Worm (Caenorhabditis elegans) whole organism, late embryonic: Measurements from ENCODE around the gene sdz-1.
A peak's percentile ranks its signal among the peaks of the same experiment; 100 is the strongest.

Experiments
- C08G9.2 ChIP-seq: sonication (generic microtip); optimal IDR thresholded peaks from 2 replicates; lab custom pipeline; 2016; ENCODE audit warnings: mild to moderate bottlenecking, missing genetic modification characterization, moderate library complexity, missing compliant biosample characterization
- C38D4.7 ChIP-seq: fragments of 200-800 bp; sonication (Bioruptor generic); optimal IDR thresholded peaks from 2 replicates; lab custom pipeline; 2018; ENCODE audit warnings: mild to moderate bottlenecking, missing genetic modification characterization, moderate library complexity, missing compliant biosample characterization
- F13H6.1 ChIP-seq: sonication (generic microtip); optimal IDR thresholded peaks from 2 replicates; lab custom pipeline; 2016; ENCODE audit warnings: missing genetic modification characterization, missing compliant biosample characterization
- K02D7.2 ChIP-seq: sonication (generic microtip); optimal IDR thresholded peaks from 2 replicates; lab custom pipeline; 2017; ENCODE audit warnings: mild to moderate bottlenecking, missing genetic modification characterization, missing compliant biosample characterization
- K09A11.1 ChIP-seq: sonication (generic microtip); optimal IDR thresholded peaks from 2 replicates; lab custom pipeline; 2017; ENCODE audit warnings: antibody characterized with exemption, mild to moderate bottlenecking, missing genetic modification characterization, missing compliant biosample characterization; ENCODE audit not compliant: insufficient read depth
- T23F11.4 ChIP-seq: fragments of 200-800 bp; sonication (Bioruptor generic); optimal IDR thresholded peaks from 2 replicates; lab custom pipeline; 2018; ENCODE audit warnings: mild to moderate bottlenecking, missing genetic modification characterization, missing compliant biosample characterization
- Y22D7AL.16 ChIP-seq: sonication (generic microtip); optimal IDR thresholded peaks from 2 replicates; lab custom pipeline; 2016; ENCODE audit warnings: missing genetic modification characterization, missing compliant biosample characterization
- ceh-14 ChIP-seq: sonication (generic microtip); optimal IDR thresholded peaks from 2 replicates; lab custom pipeline; 2016; ENCODE audit warnings: missing genotype, missing genetic modification characterization, missing compliant biosample characterization
- ceh-18 ChIP-seq: sonication (generic microtip); optimal IDR thresholded peaks from 2 replicates; lab custom pipeline; 2016; ENCODE audit warnings: missing genetic modification characterization, missing compliant biosample characterization
- ceh-19 ChIP-seq: fragments of 200-800 bp; sonication (Bioruptor generic); optimal IDR thresholded peaks from 2 replicates; lab custom pipeline; 2018; ENCODE audit warnings: mild to moderate bottlenecking, missing genetic modification characterization, missing compliant biosample characterization
- ceh-2 ChIP-seq: sonication (generic microtip); optimal IDR thresholded peaks from 2 replicates; lab custom pipeline; 2016; ENCODE audit warnings: missing genotype, missing genetic modification characterization, missing compliant biosample characterization
- ceh-22 ChIP-seq: sonication (generic microtip); optimal IDR thresholded peaks from 2 replicates; lab custom pipeline; 2017; ENCODE audit warnings: missing biosample characterization, missing genetic modification characterization
- ceh-24 ChIP-seq: sonication (generic microtip); optimal IDR thresholded peaks from 2 replicates; lab custom pipeline; 2016; ENCODE audit warnings: mild to moderate bottlenecking, missing genetic modification characterization, missing compliant biosample characterization
- ceh-30 ChIP-seq: fragments of 150-350 bp; optimal IDR thresholded peaks from 2 replicates; lab custom pipeline; 2014; ENCODE audit warnings: missing biosample characterization, missing genetic modification characterization
- ceh-34 ChIP-seq: sonication (generic microtip); optimal IDR thresholded peaks from 2 replicates; lab custom pipeline; 2016; ENCODE audit warnings: mild to moderate bottlenecking, missing genetic modification characterization, missing compliant biosample characterization
- ceh-45 ChIP-seq: fragments of 200-800 bp; sonication (Bioruptor generic); IDR thresholded peaks from 2 replicates; pipeline ENCODE4 v1.3.6; 2022; ENCODE audit warnings: missing genetic modification reagents, missing genetic modification characterization, missing compliant biosample characterization
- ceh-48 ChIP-seq: sonication (generic microtip); optimal IDR thresholded peaks from 2 replicates; lab custom pipeline; 2016; ENCODE audit warnings: missing genetic modification characterization, inconsistent platforms, missing compliant biosample characterization
- ceh-9 ChIP-seq: sonication (generic microtip); optimal IDR thresholded peaks from 2 replicates; lab custom pipeline; 2016; ENCODE audit warnings: mild to moderate bottlenecking, missing genetic modification characterization, inconsistent platforms, missing compliant biosample characterization
- dmd-4 ChIP-seq: sonication (generic microtip); optimal IDR thresholded peaks from 2 replicates; lab custom pipeline; 2016; ENCODE audit warnings: borderline replicate concordance, missing genetic modification characterization, missing compliant biosample characterization
- dve-1 ChIP-seq: sonication (generic microtip); optimal IDR thresholded peaks from 2 replicates; lab custom pipeline; 2017; ENCODE audit warnings: antibody characterized with exemption, mild to moderate bottlenecking, missing genetic modification characterization, missing compliant biosample characterization
- elt-4 ChIP-seq: sonication (generic microtip); optimal IDR thresholded peaks from 2 replicates; lab custom pipeline; 2016; ENCODE audit warnings: missing genetic modification characterization, missing compliant biosample characterization
- ets-4 ChIP-seq: sonication (generic microtip); optimal IDR thresholded peaks from 2 replicates; lab custom pipeline; 2016; ENCODE audit warnings: missing genetic modification characterization, missing compliant biosample characterization
- fkh-10 ChIP-seq: fragments of 150-350 bp; optimal IDR thresholded peaks from 2 replicates; lab custom pipeline; 2014; ENCODE audit warnings: missing biosample characterization, missing genetic modification reagents, missing genetic modification characterization
- gmeb-2 ChIP-seq: sonication (generic microtip); optimal IDR thresholded peaks from 2 replicates; lab custom pipeline; 2016; ENCODE audit warnings: missing genetic modification characterization, inconsistent platforms, missing compliant biosample characterization
- hlh-30 ChIP-seq: sonication (generic microtip); optimal IDR thresholded peaks from 2 replicates; lab custom pipeline; 2017; ENCODE audit warnings: antibody characterized with exemption, missing genetic modification characterization, missing compliant biosample characterization; ENCODE audit not compliant: insufficient read depth
- hlh-6 ChIP-seq: sonication (generic microtip); optimal IDR thresholded peaks from 2 replicates; lab custom pipeline; 2016; ENCODE audit warnings: missing genotype, missing genetic modification characterization, missing compliant biosample characterization
- lin-11 ChIP-seq: fragments of 200-800 bp; sonication (Bioruptor generic); optimal IDR thresholded peaks from 2 replicates; lab custom pipeline; 2018; ENCODE audit warnings: mild to moderate bottlenecking, missing genetic modification characterization, missing compliant biosample characterization
- madf-2 ChIP-seq: sonication (generic microtip); optimal IDR thresholded peaks from 2 replicates; lab custom pipeline; 2017; ENCODE audit warnings: missing genetic modification characterization, missing compliant biosample characterization
- nfya-1 ChIP-seq: sonication (generic microtip); optimal IDR thresholded peaks from 2 replicates; lab custom pipeline; 2017; ENCODE audit warnings: missing genetic modification characterization, mild to moderate bottlenecking, missing compliant biosample characterization, antibody characterized with exemption, moderate library complexity
- nhr-11 ChIP-seq: fragments of 150-350 bp; optimal IDR thresholded peaks from 2 replicates; lab custom pipeline; 2014; ENCODE audit warnings: missing biosample characterization, missing genetic modification characterization
- npax-4 ChIP-seq: sonication (generic microtip); optimal IDR thresholded peaks from 2 replicates; lab custom pipeline; 2016; ENCODE audit warnings: missing genetic modification characterization, missing compliant biosample characterization
- odd-2 ChIP-seq: sonication (generic microtip); optimal IDR thresholded peaks from 2 replicates; lab custom pipeline; 2017; ENCODE audit warnings: antibody characterized with exemption, mild to moderate bottlenecking, missing genetic modification characterization, missing compliant biosample characterization
- pat-9 ChIP-seq: fragments of 200-800 bp; sonication (Bioruptor generic); optimal IDR thresholded peaks from 2 replicates; lab custom pipeline; 2018; ENCODE audit warnings: mild to moderate bottlenecking, missing genetic modification characterization, moderate library complexity, missing compliant biosample characterization
- pax-1 ChIP-seq: fragments of 150-350 bp; optimal IDR thresholded peaks from 2 replicates; lab custom pipeline; 2014; ENCODE audit warnings: missing biosample characterization, missing genetic modification characterization
- pha-2 ChIP-seq: sonication (generic microtip); optimal IDR thresholded peaks from 2 replicates; lab custom pipeline; 2017; ENCODE audit warnings: mild to moderate bottlenecking, missing genetic modification characterization, missing compliant biosample characterization
- pqm-1 ChIP-seq: sonication (generic microtip); optimal IDR thresholded peaks from 2 replicates; lab custom pipeline; 2016; ENCODE audit warnings: missing genetic modification characterization, missing compliant biosample characterization
- pros-1 ChIP-seq: fragments of 150-350 bp; optimal IDR thresholded peaks from 2 replicates; lab custom pipeline; 2014; ENCODE audit warnings: missing biosample characterization, missing genetic modification reagents, missing genetic modification characterization
- rnt-1 ChIP-seq: sonication (generic microtip); optimal IDR thresholded peaks from 2 replicates; lab custom pipeline; 2016; ENCODE audit warnings: missing genetic modification characterization, missing compliant biosample characterization
- sdc-2 ChIP-seq: sonication (generic microtip); optimal IDR thresholded peaks from 2 replicates; lab custom pipeline; 2016; ENCODE audit warnings: missing genotype, missing genetic modification characterization, missing compliant biosample characterization
- sox-2 ChIP-seq: fragments of 200-800 bp; sonication (Bioruptor generic); IDR thresholded peaks from 2 replicates; pipeline ENCODE4 v1.3.6; 2022; ENCODE audit warnings: missing genetic modification reagents, missing genetic modification characterization, missing compliant biosample characterization
- syd-9 ChIP-seq: sonication (generic microtip); optimal IDR thresholded peaks from 2 replicates; lab custom pipeline; 2016; ENCODE audit warnings: mild to moderate bottlenecking, missing genetic modification characterization, moderate library complexity, missing compliant biosample characterization
- tbx-7 ChIP-seq: sonication (generic microtip); optimal IDR thresholded peaks from 2 replicates; lab custom pipeline; 2016; ENCODE audit warnings: missing genotype, missing genetic modification characterization, missing compliant biosample characterization
- ttx-3 ChIP-seq: sonication (generic microtip); optimal IDR thresholded peaks from 2 replicates; lab custom pipeline; 2016; ENCODE audit warnings: missing genetic modification reagents, missing genetic modification characterization, missing compliant biosample characterization
- unc-3 ChIP-seq, 2 experiments: fragments of 200-800 bp in 1 of 2; sonication (Bioruptor generic) in 1 of 2; sonication (generic microtip) in 1 of 2; conservative IDR thresholded peaks in 1 of 2; optimal IDR thresholded peaks in 1 of 2; 2 replicates each; pipeline versions ENCODE4 v1.3.6 to Lab custom; 2016 to 2022; ENCODE audit warnings: missing compliant biosample characterization in 2 of 2, missing genetic modification characterization in 2 of 2, missing genetic modification reagents in 1 of 2
- unc-42 ChIP-seq: sonication (generic microtip); optimal IDR thresholded peaks from 2 replicates; lab custom pipeline; 2016; ENCODE audit warnings: missing genotype, missing genetic modification characterization, missing compliant biosample characterization
- unc-86 ChIP-seq: sonication (generic microtip); optimal IDR thresholded peaks from 2 replicates; lab custom pipeline; 2016; ENCODE audit warnings: missing genetic modification characterization, missing compliant biosample characterization
- ztf-16 ChIP-seq: sonication (generic microtip); optimal IDR thresholded peaks from 2 replicates; lab custom pipeline; 2017; ENCODE audit warnings: missing genetic modification characterization, missing compliant biosample characterization

The sdz-1 gene

DNA sequence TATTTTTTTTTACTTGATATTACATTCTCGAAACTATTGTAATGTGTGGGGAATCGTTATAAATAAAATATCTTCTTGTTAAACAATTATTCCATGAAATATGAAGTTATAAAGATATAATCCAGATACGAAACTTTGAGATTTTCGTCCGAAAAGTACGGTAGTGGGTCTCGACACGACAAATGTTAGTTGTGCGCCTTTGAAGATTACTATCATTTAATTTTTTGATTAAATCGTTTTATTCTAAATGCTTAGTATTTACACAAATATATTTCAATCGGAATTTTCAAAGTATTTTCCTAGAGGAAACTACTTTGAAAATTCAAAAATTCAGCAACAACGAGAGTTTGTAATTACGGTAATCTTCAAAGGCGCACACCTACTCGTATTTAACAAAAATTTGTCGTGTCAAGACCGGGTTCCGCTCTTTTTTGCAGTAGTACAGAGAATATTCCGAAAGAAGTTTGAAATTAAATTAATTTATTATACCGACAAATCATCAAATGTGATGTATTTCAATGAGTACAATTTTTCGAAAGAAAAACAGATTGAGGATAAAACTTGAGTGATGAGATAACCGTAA lies 47.9 kb downstream of the sdz-1 start:
- TF ChIP-seq ztf-16 (tag; lab: Kevin White, UChicago) (no peak), lin-11 (no peak), K09A11.1 (no peak), C38D4.7 (GFP tag; lab: Kevin White, UChicago) (no peak), F13H6.1 (tag; lab: Kevin White, UChicago) (no peak), madf-2 (tag; lab: Kevin White, UChicago) (no peak), nhr-11 (tag; lab: Kevin White, UChicago) (no peak), K02D7.2 (tag; lab: Kevin White, UChicago) (no peak), sdc-2 (tag; lab: Kevin White, UChicago) (no peak), npax-4 (tag; lab: Kevin White, UChicago) (no peak), T23F11.4 (GFP tag; lab: Kevin White, UChicago) (no peak), odd-2 (tag; lab: Kevin White, UChicago) (no peak), dmd-4 (tag; lab: Kevin White, UChicago) (no peak)

ce11 chrIII:8650235-8650817 lies 49.8 kb downstream of the sdz-1 start, which contains the start of gene flp-23:
Gene flp-23 (plus strand): TSS chrIII:8650767.
- TF ChIP-seq ceh-22 (tag; lab: Kevin White, UChicago) (no peak), pax-1 (tag; lab: Kevin White, UChicago) (no peak), ceh-30 (no peak), ztf-16 (tag; lab: Kevin White, UChicago) (peak; percentile 53), Y22D7AL.16 (peak; percentile 27), ceh-18 (tag; lab: Kevin White, UChicago) (peak; percentile 39), sdc-2 (tag; lab: Kevin White, UChicago) (peak; percentile 53), unc-42 (tag; lab: Kevin White, UChicago) (no peak), ceh-14 (tag; lab: Kevin White, UChicago) (peak; percentile 41), hlh-6 (tag; lab: Kevin White, UChicago) (peak; percentile 60), dve-1 (tag; lab: Kevin White, UChicago) (peak; percentile 62), tbx-7 (tag; lab: Kevin White, UChicago) (peak; percentile 16), lin-11 (peak; percentile 66), T23F11.4 (GFP tag; lab: Kevin White, UChicago) (peak; percentile 51), pha-2 (tag; lab: Kevin White, UChicago) (peak; percentile 74), ets-4 (tag; lab: Kevin White, UChicago) (peak; percentile 6), K02D7.2 (tag; lab: Kevin White, UChicago) (peak; percentile 42), ceh-9 (tag; lab: Kevin White, UChicago) (peak; percentile 34), nfya-1 (tag; lab: Kevin White, UChicago) (peak; percentile 55), sox-2 (GFP tag; lab: Robert Waterston, UW) (peak; percentile 53), ttx-3 (tag; lab: Kevin White, UChicago) (peak; percentile 57), ceh-48 (tag; lab: Kevin White, UChicago) (peak; percentile 60), ceh-45 (no peak), gmeb-2 (tag; lab: Kevin White, UChicago) (peak; percentile 78), unc-3 (GFP tag; conservative IDR thresholded peaks at IDR 0.05; lab: Robert Waterston, UW) (peak; percentile 65; the same call in 1 of the 2 replicates), unc-3 (tag; optimal IDR thresholded peaks at IDR 0.05; lab: Kevin White, UChicago) (peak; percentile 23), ceh-24 (tag; lab: Kevin White, UChicago) (peak; percentile 10), hlh-30 (no peak), elt-4 (tag; lab: Kevin White, UChicago) (no peak), odd-2 (tag; lab: Kevin White, UChicago) (no peak), C38D4.7 (GFP tag; lab: Kevin White, UChicago) (peak; percentile 54), ceh-2 (tag; lab: Kevin White, UChicago) (peak; percentile 41), rnt-1 (peak; percentile 33), syd-9 (peak; percentile 6), fkh-10 (no peak), unc-86 (tag; lab: Kevin White, UChicago) (peak; percentile 63), pros-1 (tag; lab: Kevin White, UChicago) (no peak), C08G9.2 (peak; percentile 39), pat-9 (tag; lab: Kevin White, UChicago) (peak; percentile 44), ceh-34 (tag; lab: Kevin White, UChicago) (peak; percentile 65), ceh-19 (GFP tag; lab: Kevin White, UChicago) (peak; percentile 64), pqm-1 (peak; percentile 17), F13H6.1 (tag; lab: Kevin White, UChicago) (no peak)
